Comparison of ENCODE assay signal across 1 fruit fly cellular context in genomic region chr3R:14277894-14278522, dm6.
TF ChIP-seq lines count a peak whose summit lies in the region.

No protein-coding gene starts in this region.

TF ChIP-seq in whole organism, embryonic, 481 proteins besides CTCF, POLR2A, EP300 and RAD21 (continued from another document and continues in another):
- TF ChIP-seq bcd (GFP tag; optimal IDR thresholded peaks at IDR 0.05; lab: Kevin White, UChicago) (peak; percentile 71), CG12942 (GFP tag; optimal IDR thresholded peaks at IDR 0.05; lab: Kevin White, UChicago) (peak; percentile 52), Mrtf (GFP tag; IDR thresholded peaks at IDR 0.05; lab: Robert Waterston, UW) (peak; percentile 66; the same call in 2 of the 3 replicates), CG11247 (GFP tag; IDR thresholded peaks at IDR 0.05; lab: Robert Waterston, UW) (peak; percentile 58), Bdp1 (GFP tag; optimal IDR thresholded peaks at IDR 0.05; lab: Kevin White, UChicago) (peak; percentile 20), Oaz (GFP tag; IDR thresholded peaks at IDR 0.05; lab: Robert Waterston, UW) (peak; percentile 51; the same call in 1 of the 2 replicates), CG15479 (GFP tag; optimal IDR thresholded peaks at IDR 0.05; lab: Kevin White, UChicago) (peak; percentile 75), insv (GFP tag; optimal IDR thresholded peaks at IDR 0.05; lab: Kevin White, UChicago) (no peak), B-H2 (GFP tag; optimal IDR thresholded peaks at IDR 0.05; lab: Kevin White, UChicago) (peak; percentile 22), nau (GFP tag; optimal IDR thresholded peaks at IDR 0.05; lab: Kevin White, UChicago) (no peak), fru (optimal IDR thresholded peaks at IDR 0.05; lab: Kevin White, UChicago) (no peak), gro (GFP tag; optimal IDR thresholded peaks at IDR 0.05; lab: Kevin White, UChicago) (no peak), Chrac-16 (GFP tag; optimal IDR thresholded peaks at IDR 0.05; lab: Kevin White, UChicago) (peak; percentile 75), cas (GFP tag; IDR thresholded peaks at IDR 0.05; lab: Robert Waterston, UW) (0 out of 2 replicates have a peak, but pooled peaks have one; percentile 20), slou (GFP tag; optimal IDR thresholded peaks at IDR 0.05; lab: Kevin White, UChicago) (peak; percentile 2), CG31224 (GFP tag; IDR thresholded peaks at IDR 0.05; lab: Robert Waterston, UW) (peak; percentile 63), Tbp (GFP tag; optimal IDR thresholded peaks at IDR 0.05; lab: Kevin White, UChicago) (no peak), PHDP (tag; optimal IDR thresholded peaks at IDR 0.05; lab: Kevin White, UChicago) (no peak), CG43689 (GFP tag; IDR thresholded peaks at IDR 0.05; lab: Robert Waterston, UW) (peak; percentile 37; the same call in 1 of the 2 replicates), corto (GFP tag; optimal IDR thresholded peaks at IDR 0.05; lab: Kevin White, UChicago) (peak; percentile 95), CG10431 (GFP tag; optimal IDR thresholded peaks at IDR 0.05; lab: Kevin White, UChicago) (no peak), CG8089 (GFP tag; optimal IDR thresholded peaks at IDR 0.05; lab: Kevin White, UChicago) (no peak), fd96Cb (tag; optimal IDR thresholded peaks at IDR 0.05; lab: Kevin White, UChicago) (peak; percentile 63), slbo (GFP tag; IDR thresholded peaks at IDR 0.05; lab: Robert Waterston, UW) (peak; percentile 84), Ada2b (GFP tag; IDR thresholded peaks at IDR 0.05; lab: Robert Waterston, UW) (peak; percentile 79), CG12299 (tag; optimal IDR thresholded peaks at IDR 0.05; lab: Kevin White, UChicago) (peak; percentile 66), danr (GFP tag; IDR thresholded peaks at IDR 0.05; lab: Robert Waterston, UW) (peak; percentile 64), Dp (GFP tag; optimal IDR thresholded peaks at IDR 0.05; lab: Kevin White, UChicago) (no peak), toy (GFP tag; IDR thresholded peaks at IDR 0.05; lab: Robert Waterston, UW) (peak; percentile 47; the same call in 1 of the 2 replicates), CG6813 (GFP tag; optimal IDR thresholded peaks at IDR 0.05; lab: Kevin White, UChicago) (peak; percentile 89), CG12391 (tag; optimal IDR thresholded peaks at IDR 0.05; lab: Kevin White, UChicago) (peak; percentile 87), CG6765 (GFP tag; optimal IDR thresholded peaks at IDR 0.05; lab: Kevin White, UChicago) (peak; percentile 53), CG1602 (GFP tag; optimal IDR thresholded peaks at IDR 0.05; lab: Kevin White, UChicago) (peak; percentile 75), hkb (optimal IDR thresholded peaks at IDR 0.05; lab: Kevin White, UChicago) (no peak), hkb (GFP tag; IDR thresholded peaks at IDR 0.05; lab: Robert Waterston, UW) (peak; percentile 92), Nf-YA (GFP tag; IDR thresholded peaks at IDR 0.05; lab: Robert Waterston, UW) (peak; percentile 67; the same call in 1 of the 2 replicates), CG3163 (GFP tag; optimal IDR thresholded peaks at IDR 0.05; lab: Kevin White, UChicago) (no peak), CG2678 (tag; optimal IDR thresholded peaks at IDR 0.05; lab: Kevin White, UChicago) (no peak), CG12071 (GFP tag; optimal IDR thresholded peaks at IDR 0.05; lab: Kevin White, UChicago) (no peak), caup (GFP tag; optimal IDR thresholded peaks at IDR 0.05; lab: Kevin White, UChicago; ENCODE audit: severe bottlenecking) (peak; percentile 75), gsb-n (tag; optimal IDR thresholded peaks at IDR 0.05; lab: Kevin White, UChicago) (peak; percentile 82), CG3995 (GFP tag; optimal IDR thresholded peaks at IDR 0.05; lab: Kevin White, UChicago) (no peak), lbe (GFP tag; optimal IDR thresholded peaks at IDR 0.05; lab: Kevin White, UChicago) (peak; percentile 94), D19A (tag; optimal IDR thresholded peaks at IDR 0.05; lab: Kevin White, UChicago) (peak; percentile 82), en (GFP tag; optimal IDR thresholded peaks at IDR 0.05; lab: Kevin White, UChicago) (no peak), MTF-1 (GFP tag; optimal IDR thresholded peaks at IDR 0.05; lab: Kevin White, UChicago; ENCODE audit: borderline replicate concordance) (peak; percentile 46), tll (GFP tag; optimal IDR thresholded peaks at IDR 0.05; lab: Kevin White, UChicago) (peak in 1 of 2 experiments; percentile 85), cad (GFP tag; optimal IDR thresholded peaks at IDR 0.05; lab: Kevin White, UChicago) (no peak), her (GFP tag; optimal IDR thresholded peaks at IDR 0.05; lab: Kevin White, UChicago) (no peak), Hsf (GFP tag; optimal IDR thresholded peaks at IDR 0.05; lab: Kevin White, UChicago) (peak; percentile 70), pb (GFP tag; optimal IDR thresholded peaks at IDR 0.05; lab: Kevin White, UChicago) (no peak), Hey (tag; optimal IDR thresholded peaks at IDR 0.05; lab: Kevin White, UChicago) (no peak), CG15601 (tag; optimal IDR thresholded peaks at IDR 0.05; lab: Kevin White, UChicago) (no peak), CG1647 (GFP tag; optimal IDR thresholded peaks at IDR 0.05; lab: Kevin White, UChicago) (no peak), CG4424 (GFP tag; optimal IDR thresholded peaks at IDR 0.05; lab: Kevin White, UChicago) (peak; percentile 79), CG30020 (tag; optimal IDR thresholded peaks at IDR 0.05; lab: Kevin White, UChicago) (no peak), CG14050 (GFP tag; IDR thresholded peaks at IDR 0.05; lab: Robert Waterston, UW) (peak; percentile 80), Adf1 (GFP tag; IDR thresholded peaks at IDR 0.05; lab: Robert Waterston, UW) (peak; percentile 61; the same call in 1 of the 2 replicates), pros (GFP tag; optimal IDR thresholded peaks at IDR 0.05; lab: Kevin White, UChicago) (no peak), otp (GFP tag; IDR thresholded peaks at IDR 0.05; lab: Robert Waterston, UW) (peak; percentile 81; the same call in 2 of the 3 replicates), Sry-δ (GFP tag; optimal IDR thresholded peaks at IDR 0.05; lab: Kevin White, UChicago) (no peak), sisA (GFP tag; IDR thresholded peaks at IDR 0.05; lab: Robert Waterston, UW) (peak; percentile 70), CG30403 (GFP tag; optimal IDR thresholded peaks at IDR 0.05; lab: Kevin White, UChicago) (peak; percentile 77), CG10959 (GFP tag; IDR thresholded peaks at IDR 0.05; lab: Robert Waterston, UW) (peak; percentile 83), inv (GFP tag; IDR thresholded peaks at IDR 0.05; lab: Robert Waterston, UW; ENCODE audit: partially characterized antibody) (no peak), CG10366 (GFP tag; IDR thresholded peaks at IDR 0.05; lab: Robert Waterston, UW) (peak; percentile 74), CG1233 (GFP tag; optimal IDR thresholded peaks at IDR 0.05; lab: Kevin White, UChicago) (peak; percentile 69), CG13775 (GFP tag; optimal IDR thresholded peaks at IDR 0.05; lab: Kevin White, UChicago) (peak; percentile 84), mirr (GFP tag; optimal IDR thresholded peaks at IDR 0.05; lab: Kevin White, UChicago) (no peak), CG30431 (GFP tag; optimal IDR thresholded peaks at IDR 0.05; lab: Kevin White, UChicago) (peak; percentile 60), CG11723 (GFP tag; optimal IDR thresholded peaks at IDR 0.05; lab: Kevin White, UChicago) (no peak), Sin3A (optimal IDR thresholded peaks at IDR 0.05; lab: Kevin White, UChicago) (no peak), al (GFP tag; IDR thresholded peaks at IDR 0.05; lab: Robert Waterston, UW) (peak; percentile 54; the same call in 1 of the 2 replicates), dati (GFP tag; IDR thresholded peaks at IDR 0.05; lab: Robert Waterston, UW) (0 out of 2 replicates have a peak, but pooled peaks have one; percentile 49), CG2129 (GFP tag; IDR thresholded peaks at IDR 0.05; lab: Robert Waterston, UW; ENCODE audit: partially characterized antibody) (no peak), croc (GFP tag; conservative IDR thresholded peaks at IDR 0.05; lab: Robert Waterston, UW) (peak; percentile 73), CG7357 (GFP tag; IDR thresholded peaks at IDR 0.05; lab: Robert Waterston, UW) (peak; percentile 66; the same call in 2 of the 3 replicates), BtbVII (GFP tag; optimal IDR thresholded peaks at IDR 0.05; lab: Kevin White, UChicago) (peak; percentile 50), tna (GFP tag; IDR thresholded peaks at IDR 0.05; lab: Robert Waterston, UW; ENCODE audit: partially characterized antibody) (no peak), CG18476 (GFP tag; optimal IDR thresholded peaks at IDR 0.05; lab: Kevin White, UChicago) (peak; percentile 69), luna (GFP tag; optimal IDR thresholded peaks at IDR 0.05; lab: Kevin White, UChicago) (no peak), dimm (GFP tag; IDR thresholded peaks at IDR 0.05; lab: Robert Waterston, UW) (0 out of 2 replicates have a peak, but pooled peaks have one; percentile 11), Lim3 (GFP tag; IDR thresholded peaks at IDR 0.05; lab: Robert Waterston, UW) (no peak), CG11456 (GFP tag; IDR thresholded peaks at IDR 0.05; lab: Robert Waterston, UW) (peak; percentile 76), p53 (GFP tag; optimal IDR thresholded peaks at IDR 0.05; lab: Kevin White, UChicago) (no peak), Poxn (GFP tag; IDR thresholded peaks at IDR 0.05; lab: Robert Waterston, UW) (no peak), B-H1 (GFP tag; IDR thresholded peaks at IDR 0.05; lab: Robert Waterston, UW) (peak; percentile 72; the same call in 2 of the 3 replicates), Deaf1 (tag; optimal IDR thresholded peaks at IDR 0.05; lab: Kevin White, UChicago) (peak; percentile 89), Xrp1 (GFP tag; IDR thresholded peaks at IDR 0.05; lab: Robert Waterston, UW) (peak; percentile 97), sc (optimal IDR thresholded peaks at IDR 0.05; lab: Kevin White, UChicago) (no peak), sc (GFP tag; optimal IDR thresholded peaks at IDR 0.05; lab: Kevin White, UChicago) (no peak), sens (GFP tag; lab: Kevin White, UChicago) (peak; percentile 90), Neu2 (GFP tag; optimal IDR thresholded peaks at IDR 0.05; lab: Kevin White, UChicago; ENCODE audit: borderline replicate concordance) (no peak), CG33557 (GFP tag; optimal IDR thresholded peaks at IDR 0.05; lab: Kevin White, UChicago) (peak; percentile 79), HLH3B (GFP tag; IDR thresholded peaks at IDR 0.05; lab: Robert Waterston, UW) (peak; percentile 81), Lhr (GFP tag; optimal IDR thresholded peaks at IDR 0.05; lab: Kevin White, UChicago) (peak; percentile 43), CG1529 (GFP tag; optimal IDR thresholded peaks at IDR 0.05; lab: Kevin White, UChicago) (peak; percentile 54), gce (GFP tag; IDR thresholded peaks at IDR 0.05; lab: Robert Waterston, UW) (peak; percentile 72; the same call in 2 of the 3 replicates), CG8944 (GFP tag; optimal IDR thresholded peaks at IDR 0.05; lab: Kevin White, UChicago) (peak; percentile 29), grau (tag; optimal IDR thresholded peaks at IDR 0.05; lab: Kevin White, UChicago) (peak; percentile 83), aop (GFP tag; IDR thresholded peaks at IDR 0.05; lab: Robert Waterston, UW) (no peak), Spps (tag; optimal IDR thresholded peaks at IDR 0.05; lab: Kevin White, UChicago) (peak; percentile 64), Hr39 (optimal IDR thresholded peaks at IDR 0.05; lab: Kevin White, UChicago) (no peak), CG3847 (GFP tag; IDR thresholded peaks at IDR 0.05; lab: Robert Waterston, UW) (peak; percentile 73), Pdp1 (GFP tag; optimal IDR thresholded peaks at IDR 0.05; lab: Kevin White, UChicago) (peak in 1 of 2 experiments; percentile 41), Six4 (GFP tag; optimal IDR thresholded peaks at IDR 0.05; lab: Kevin White, UChicago) (peak; percentile 48), CG14860 (GFP tag; IDR thresholded peaks at IDR 0.05; lab: Robert Waterston, UW; ENCODE audit: partially characterized antibody) (no peak), NC2β (GFP tag; optimal IDR thresholded peaks at IDR 0.05; lab: Kevin White, UChicago) (peak; percentile 3), ara (GFP tag; IDR thresholded peaks at IDR 0.05; lab: Robert Waterston, UW) (peak; percentile 87), tx (GFP tag; optimal IDR thresholded peaks at IDR 0.05; lab: Kevin White, UChicago) (no peak), CG13123 (GFP tag; optimal IDR thresholded peaks at IDR 0.05; lab: Kevin White, UChicago) (no peak), CG10462 (GFP tag; optimal IDR thresholded peaks at IDR 0.05; lab: Kevin White, UChicago) (peak; percentile 72), Taf1 (GFP tag; IDR thresholded peaks at IDR 0.05; lab: Robert Waterston, UW) (peak; percentile 53; the same call in 1 of the 2 replicates), CoRest (tag; optimal IDR thresholded peaks at IDR 0.05; lab: Kevin White, UChicago) (peak; percentile 79), CG15073 (GFP tag; optimal IDR thresholded peaks at IDR 0.05; lab: Kevin White, UChicago) (no peak), MESR4 (GFP tag; optimal IDR thresholded peaks at IDR 0.05; lab: Kevin White, UChicago) (no peak), row (GFP tag; IDR thresholded peaks at IDR 0.05; lab: Robert Waterston, UW) (peak; percentile 90), Fer2 (tag; optimal IDR thresholded peaks at IDR 0.05; lab: Kevin White, UChicago) (no peak), zfh1 (GFP tag; IDR thresholded peaks at IDR 0.05; lab: Robert Waterston, UW) (peak; percentile 90), wek (GFP tag; optimal IDR thresholded peaks at IDR 0.05; lab: Kevin White, UChicago) (no peak), fd102C (GFP tag; optimal IDR thresholded peaks at IDR 0.05; lab: Kevin White, UChicago) (peak; percentile 94), Hmr (GFP tag; optimal IDR thresholded peaks at IDR 0.05; lab: Kevin White, UChicago) (peak; percentile 86), Ets97D (GFP tag; optimal IDR thresholded peaks at IDR 0.05; lab: Kevin White, UChicago) (no peak), CG31441 (GFP tag; IDR thresholded peaks at IDR 0.05; lab: Robert Waterston, UW) (peak; percentile 79), z (GFP tag; IDR thresholded peaks at IDR 0.05; lab: Robert Waterston, UW) (peak; percentile 62; the same call in 2 of the 3 replicates), fd3F (GFP tag; optimal IDR thresholded peaks at IDR 0.05; lab: Kevin White, UChicago) (no peak), CG6854 (GFP tag; optimal IDR thresholded peaks at IDR 0.05; lab: Kevin White, UChicago) (peak; percentile 65), Gug (GFP tag; IDR thresholded peaks at IDR 0.05; lab: Robert Waterston, UW) (peak; percentile 65; the same call in 3 of the 4 replicates), CG11696 (GFP tag; IDR thresholded peaks at IDR 0.05; lab: Robert Waterston, UW) (peak; percentile 68; the same call in 1 of the 2 replicates), Oli (tag; optimal IDR thresholded peaks at IDR 0.05; lab: Kevin White, UChicago) (peak; percentile 75), nerfin-1 (tag; optimal IDR thresholded peaks at IDR 0.05; lab: Kevin White, UChicago) (peak; percentile 60)
